Worm (Caenorhabditis elegans) whole organism, late embryonic: ENCODE measurements around the gene dach-1.

Experiments used
- ama-1 ChIP-seq: fragments of 150-350 bp; optimal IDR thresholded peaks from 2 replicates; lab custom pipeline; 2014
- dmd-4 ChIP-seq: sonication (generic microtip); optimal IDR thresholded peaks from 2 replicates; lab custom pipeline; 2016; ENCODE audit warnings: borderline replicate concordance, missing genetic modification characterization, missing compliant biosample characterization
- elt-2 ChIP-seq: sonication (generic microtip); optimal IDR thresholded peaks from 2 replicates; lab custom pipeline; 2016; ENCODE audit warnings: missing genetic modification reagents, missing genetic modification characterization, missing compliant biosample characterization
- elt-4 ChIP-seq: sonication (generic microtip); optimal IDR thresholded peaks from 2 replicates; lab custom pipeline; 2016; ENCODE audit warnings: missing genetic modification characterization, missing compliant biosample characterization
- hlh-13 ChIP-seq: fragments of 200-800 bp; sonication (Bioruptor generic); optimal IDR thresholded peaks from 2 replicates; lab custom pipeline; 2018; ENCODE audit warnings: mild to moderate bottlenecking, missing genetic modification characterization, missing compliant biosample characterization
- hlh-8 ChIP-seq: sonication (generic microtip); optimal IDR thresholded peaks from 2 replicates; lab custom pipeline; 2016; ENCODE audit warnings: missing genotype, missing genetic modification characterization, missing compliant biosample characterization
- nfya-1 ChIP-seq: sonication (generic microtip); optimal IDR thresholded peaks from 2 replicates; lab custom pipeline; 2017; ENCODE audit warnings: missing genetic modification characterization, mild to moderate bottlenecking, missing compliant biosample characterization, antibody characterized with exemption, moderate library complexity
- nhr-11 ChIP-seq: fragments of 150-350 bp; optimal IDR thresholded peaks from 2 replicates; lab custom pipeline; 2014; ENCODE audit warnings: missing biosample characterization, missing genetic modification characterization
- pha-4 ChIP-seq: fragments of 150-350 bp; optimal IDR thresholded peaks from 2 replicates; lab custom pipeline; 2018; ENCODE audit warnings: missing biosample characterization, missing genetic modification reagents, missing genetic modification characterization
- pros-1 ChIP-seq: fragments of 150-350 bp; optimal IDR thresholded peaks from 2 replicates; lab custom pipeline; 2014; ENCODE audit warnings: missing biosample characterization, missing genetic modification reagents, missing genetic modification characterization
- rnt-1 ChIP-seq: sonication (generic microtip); optimal IDR thresholded peaks from 2 replicates; lab custom pipeline; 2016; ENCODE audit warnings: missing genetic modification characterization, missing compliant biosample characterization

ce11 chrV:3921635-3922034 lies 28.2 kb upstream of the dach-1 start, which contains the start of gene srx-65:
- no peak for TF ChIP-seq pha-4 (tag; lab: Kevin White, UChicago)
- TF ChIP-seq hlh-8 (tag; lab: Kevin White, UChicago): no peak
- no peak for TF ChIP-seq nfya-1 (tag; lab: Kevin White, UChicago)
- no peak for TF ChIP-seq elt-2 (tag; lab: Kevin White, UChicago)
- TF ChIP-seq nhr-11 (tag; lab: Kevin White, UChicago): no peak
- TF ChIP-seq rnt-1 (tag; lab: Kevin White, UChicago): no peak
- no peak for TF ChIP-seq pros-1 (tag; lab: Kevin White, UChicago)
- TF ChIP-seq hlh-13 (GFP tag; lab: Kevin White, UChicago): no peak
- TF ChIP-seq dmd-4 (tag; lab: Kevin White, UChicago): no peak
- no peak for TF ChIP-seq ama-1 (lab: Kevin White, UChicago)
- TF ChIP-seq elt-4: no peak
